Fruit fly (Drosophila melanogaster): ENCODE data around the gene MRP.

DNA sequence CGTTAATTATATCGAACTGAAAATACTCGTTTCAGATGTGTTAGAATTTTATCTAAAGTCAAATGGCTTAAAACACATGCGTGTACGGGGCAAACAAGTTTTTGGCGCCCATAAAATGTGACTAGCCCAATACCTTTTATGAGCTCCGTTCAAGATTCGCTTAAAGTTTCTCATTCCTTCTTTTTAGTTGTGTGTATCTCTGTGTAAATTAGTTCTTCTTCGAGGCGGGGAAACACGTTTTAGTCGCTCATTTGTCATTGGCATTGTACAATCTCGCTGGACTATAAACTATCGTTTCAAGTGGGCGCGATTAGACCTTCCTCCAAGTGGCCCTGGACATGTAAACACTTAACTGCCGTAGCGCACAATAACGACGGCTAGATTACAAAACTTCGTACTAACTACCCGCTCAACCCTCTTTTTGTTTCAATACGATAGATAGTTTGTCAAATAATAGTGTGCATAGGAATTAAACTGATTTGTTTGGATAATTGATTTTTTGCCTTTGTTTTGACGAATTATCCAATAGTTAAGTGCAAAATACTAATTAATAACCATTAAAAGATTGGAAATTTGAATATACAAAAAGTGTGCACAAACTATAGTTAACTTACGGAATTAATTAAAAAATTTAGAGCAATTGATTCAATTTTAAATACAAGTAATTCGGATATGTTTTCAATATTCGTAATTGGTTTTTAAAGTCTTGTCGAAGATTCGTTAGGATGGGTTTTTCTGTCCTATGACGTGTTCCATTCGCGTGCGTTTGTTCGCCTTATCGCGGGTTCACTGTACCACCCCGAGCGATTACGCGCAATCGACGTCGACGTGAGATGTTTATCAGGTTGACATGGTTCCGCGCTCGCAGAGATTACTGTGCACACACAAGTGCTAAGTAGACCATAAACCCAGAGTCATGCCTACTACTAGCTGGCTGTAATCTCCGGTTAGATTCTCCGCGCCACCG lies 1.9 kb downstream of the MRP start:
- TF ChIP-seq usp (GFP tag; optimal IDR thresholded peaks at IDR 0.05) (no peak), Dll (optimal IDR thresholded peaks at IDR 0.05) (no peak), CG8478 (optimal IDR thresholded peaks at IDR 0.05) (no peak)

Measured in whole organism.